Fruit fly (Drosophila melanogaster) whole organism, adult: ENCODE data around the gene Lim1.

Experiments
- CG11617 ChIP-seq: fragments of 200-800 bp; sonication (Bioruptor generic); optimal IDR thresholded peaks from 2 replicates; lab custom pipeline; 2017; ENCODE audit warnings: mild to moderate bottlenecking, missing biosample characterization, missing genetic modification reagents, missing genetic modification characterization
- CG12768 ChIP-seq: fragments of 200-800 bp; sonication (Bioruptor generic); optimal IDR thresholded peaks from 2 replicates; lab custom pipeline; 2017; ENCODE audit warnings: missing biosample characterization, missing genetic modification characterization, mild to moderate bottlenecking, moderate library complexity, missing genetic modification reagents
- CG14711 ChIP-seq: fragments of 200-800 bp; sonication (Bioruptor generic); optimal IDR thresholded peaks from 2 replicates; lab custom pipeline; 2018; ENCODE audit warnings: missing biosample characterization, mild to moderate bottlenecking, missing genetic modification characterization, moderate library complexity
- CG1620 ChIP-seq: fragments of 200-800 bp; sonication (Bioruptor generic); optimal IDR thresholded peaks from 2 replicates; lab custom pipeline; 2016; ENCODE audit warnings: missing biosample characterization, missing genetic modification characterization
- CG33017 ChIP-seq: fragments of 200-800 bp; sonication (Bioruptor generic); optimal IDR thresholded peaks from 2 replicates; lab custom pipeline; 2018; ENCODE audit warnings: missing biosample characterization, mild to moderate bottlenecking, missing genetic modification characterization, moderate library complexity
- CG5204 ChIP-seq: fragments of 200-800 bp; sonication (Bioruptor generic); optimal IDR thresholded peaks from 2 replicates; lab custom pipeline; 2016; ENCODE audit warnings: missing biosample characterization, missing genetic modification characterization
- CG7045 ChIP-seq: fragments of 200-800 bp; sonication (Bioruptor generic); optimal IDR thresholded peaks from 2 replicates; lab custom pipeline; 2017; ENCODE audit warnings: missing biosample characterization, mild to moderate bottlenecking, missing genetic modification characterization
- CG7101 ChIP-seq: fragments of 200-800 bp; sonication (Bioruptor generic); optimal IDR thresholded peaks from 2 replicates; lab custom pipeline; 2018; ENCODE audit warnings: missing biosample characterization, mild to moderate bottlenecking, missing genetic modification characterization, moderate library complexity
- Clk ChIP-seq: fragments of 200-800 bp; sonication (Bioruptor generic); optimal IDR thresholded peaks from 2 replicates; lab custom pipeline; 2017; ENCODE audit warnings: missing biosample characterization, missing genetic modification characterization
- Crg-1 ChIP-seq: fragments of 200-800 bp; sonication (Bioruptor generic); optimal IDR thresholded peaks from 2 replicates; lab custom pipeline; 2016; ENCODE audit warnings: missing biosample characterization, missing genetic modification characterization
- Hr96 ChIP-seq: fragments of 200-800 bp; sonication (Bioruptor generic); optimal IDR thresholded peaks from 2 replicates; lab custom pipeline; 2016; ENCODE audit warnings: missing biosample characterization, missing genetic modification characterization
- Mnt ChIP-seq: fragments of 200-800 bp; sonication (Bioruptor generic); optimal IDR thresholded peaks from 2 replicates; lab custom pipeline; 2016; ENCODE audit warnings: missing biosample characterization, mild to moderate bottlenecking, missing genetic modification characterization
- bab1 ChIP-seq: fragments of 200-800 bp; sonication (Bioruptor generic); optimal IDR thresholded peaks from 3 replicates; lab custom pipeline; 2019; ENCODE audit warnings: missing biosample characterization, mild to moderate bottlenecking, missing genetic modification characterization, moderate library complexity
- cic ChIP-seq: fragments of 200-800 bp; sonication (Bioruptor generic); optimal IDR thresholded peaks from 2 replicates; lab custom pipeline; 2017; ENCODE audit warnings: missing biosample characterization, mild to moderate bottlenecking, missing genetic modification characterization, moderate library complexity
- cnc ChIP-seq, 2 experiments: fragments of >200 bp; optimal IDR thresholded peaks; 2 replicates each; lab custom pipeline; 2017
- kay ChIP-seq: fragments of 200-800 bp; sonication (Bioruptor generic); peaks from one replicate; lab custom pipeline; 2016; ENCODE audit warnings: missing biosample characterization, missing genetic modification characterization, borderline replicate concordance
- ovo ChIP-seq: fragments of 200-800 bp; sonication (Bioruptor generic); optimal IDR thresholded peaks from 2 replicates; lab custom pipeline; 2016; ENCODE audit warnings: missing biosample characterization, missing genetic modification characterization
- pad ChIP-seq: fragments of 200-800 bp; sonication (Bioruptor generic); optimal IDR thresholded peaks from 3 replicates; lab custom pipeline; 2017; ENCODE audit warnings: missing biosample characterization, missing genetic modification characterization, mild to moderate bottlenecking, moderate library complexity, missing genetic modification reagents
- tj ChIP-seq: fragments of 200-800 bp; sonication (Bioruptor generic); optimal IDR thresholded peaks from 3 replicates; lab custom pipeline; 2017; ENCODE audit warnings: missing biosample characterization, mild to moderate bottlenecking, missing genetic modification characterization, moderate library complexity
- toe ChIP-seq: fragments of 200-800 bp; sonication (Bioruptor generic); optimal IDR thresholded peaks from 2 replicates; lab custom pipeline; 2016; ENCODE audit warnings: missing biosample characterization, missing genetic modification characterization

The Lim1 gene

dm6 chrX:8765270-8765669, 40.3 kb downstream of the Lim1 start:
- TF ChIP-seq bab1 (GFP tag; lab: Kevin White, UChicago), result no peak
- TF ChIP-seq tj (GFP tag; lab: Kevin White, UChicago), result no peak
- TF ChIP-seq kay (GFP tag; lab: Kevin White, UChicago), result no peak
- no peak for TF ChIP-seq toe (GFP tag; lab: Kevin White, UChicago)
- no peak for TF ChIP-seq cic (GFP tag; lab: Kevin White, UChicago)
- TF ChIP-seq ovo, result no peak
- no peak for TF ChIP-seq CG5204 (GFP tag; lab: Kevin White, UChicago)
- no peak for TF ChIP-seq Crg-1 (GFP tag; lab: Kevin White, UChicago)
- no peak for TF ChIP-seq CG33017 (tag; lab: Kevin White, UChicago)
- no peak for TF ChIP-seq cnc (optimal IDR thresholded peaks at IDR 0.05; lab: Kevin White, UChicago)
- no peak for TF ChIP-seq Mnt
- TF ChIP-seq CG7045, result no peak
- no peak for TF ChIP-seq pad (GFP tag; lab: Kevin White, UChicago)
- TF ChIP-seq CG14711 (tag; lab: Kevin White, UChicago), result no peak

- TF ChIP-seq ovo (no peak), CG1620 (GFP tag; lab: Kevin White, UChicago) (no peak), Clk (GFP tag; lab: Kevin White, UChicago) (no peak), CG7045 (no peak), Mnt (no peak), cic (GFP tag; lab: Kevin White, UChicago) (no peak), Crg-1 (GFP tag; lab: Kevin White, UChicago) (no peak), CG5204 (GFP tag; lab: Kevin White, UChicago) (no peak), CG12768 (GFP tag; lab: Kevin White, UChicago) (no peak), pad (GFP tag; lab: Kevin White, UChicago) (no peak), CG11617 (no peak), tj (GFP tag; lab: Kevin White, UChicago) (no peak), CG14711 (tag; lab: Kevin White, UChicago) (no peak), Hr96 (GFP tag; lab: Kevin White, UChicago) (no peak), cnc (optimal IDR thresholded peaks at IDR 0.05; lab: Kevin White, UChicago) (no peak), toe (GFP tag; lab: Kevin White, UChicago) (no peak)
These were observed 43.3 kb downstream of the Lim1 start for dm6 chrX:8762260-8762659.

- TF ChIP-seq ovo (no peak), CG1620 (GFP tag; lab: Kevin White, UChicago) (no peak), tj (GFP tag; lab: Kevin White, UChicago) (no peak)
These were observed 47.7 kb downstream of the Lim1 start for dm6 chrX:8757775-8758363.

dm6 chrX:8755352-8755751, 50.3 kb downstream of the Lim1 start:
- no peak for TF ChIP-seq Mnt
- TF ChIP-seq CG1620 (GFP tag; lab: Kevin White, UChicago), result no peak
- no peak for TF ChIP-seq pad (GFP tag; lab: Kevin White, UChicago)
- no peak for TF ChIP-seq bab1 (GFP tag; lab: Kevin White, UChicago)

- no peak for TF ChIP-seq cic (GFP tag; lab: Kevin White, UChicago)
These were observed 51.9 kb downstream of the Lim1 start for dm6 chrX:8753703-8754102.

dm6 chrX:8747627-8748026, 58.0 kb downstream of the Lim1 start:
- TF ChIP-seq cic (GFP tag; lab: Kevin White, UChicago) (no peak), tj (GFP tag; lab: Kevin White, UChicago) (no peak), pad (GFP tag; lab: Kevin White, UChicago) (no peak)

- no peak for TF ChIP-seq ovo
- no peak for TF ChIP-seq CG14711 (tag; lab: Kevin White, UChicago)
- TF ChIP-seq CG33017 (tag; lab: Kevin White, UChicago), result no peak
These were observed 58.7 kb downstream of the Lim1 start for dm6 chrX:8746933-8747332.

- TF ChIP-seq CG1620 (GFP tag; lab: Kevin White, UChicago) (no peak), Mnt (no peak), Hr96 (GFP tag; lab: Kevin White, UChicago) (no peak), Crg-1 (GFP tag; lab: Kevin White, UChicago) (no peak)
These were observed 62.1 kb downstream of the Lim1 start for dm6 chrX:8743456-8743965.

dm6 chrX:8732379-8732778, 73.2 kb downstream of the Lim1 start:
- TF ChIP-seq Clk (GFP tag; lab: Kevin White, UChicago) (no peak), ovo (no peak), CG7101 (tag; lab: Kevin White, UChicago) (no peak), tj (GFP tag; lab: Kevin White, UChicago) (no peak), CG5204 (GFP tag; lab: Kevin White, UChicago) (no peak), CG14711 (tag; lab: Kevin White, UChicago) (no peak), pad (GFP tag; lab: Kevin White, UChicago) (no peak), cnc (optimal IDR thresholded peaks at IDR 0.05; lab: Kevin White, UChicago) (no peak), CG7045 (no peak), kay (GFP tag; lab: Kevin White, UChicago) (no peak), CG33017 (tag; lab: Kevin White, UChicago) (no peak), toe (GFP tag; lab: Kevin White, UChicago) (no peak)
